Worm (Caenorhabditis elegans): ENCODE results near the gene sfrp-1.

Gene sfrp-1

ce11 chrIV:6419031-6419582 lies 16.9 kb upstream of the sfrp-1 start, which contains the start of the genes Y73B6BL.23 and htp-2:
TSS of gene Y73B6BL.23 (minus strand) at chrIV:6419081.
TSS of gene htp-2 (plus strand) at chrIV:6419522.
- TF ChIP-seq lin-13 (tag; optimal IDR thresholded peaks at IDR 0.05) (no peak), unc-120 (tag; optimal IDR thresholded peaks at IDR 0.05; ENCODE audit: poor library complexity, severe bottlenecking) (no peak), tbx-8 (GFP tag; optimal IDR thresholded peaks at IDR 0.05) (no peak), M03D4.4 (tag; optimal IDR thresholded peaks at IDR 0.05) (no peak), elt-1 (tag; optimal IDR thresholded peaks at IDR 0.05; ENCODE audit: borderline replicate concordance, insufficient read depth) (no peak), cnd-1 (tag; optimal IDR thresholded peaks at IDR 0.05) (no peak), mls-2 (tag; optimal IDR thresholded peaks at IDR 0.05) (no peak), ceh-39 (tag; optimal IDR thresholded peaks at IDR 0.05) (no peak), zip-8 (tag; optimal IDR thresholded peaks at IDR 0.05) (no peak)

- no peak for TF ChIP-seq pha-4 (tag; optimal IDR thresholded peaks at IDR 0.05)
- no peak for TF ChIP-seq ceh-43 (GFP tag; optimal IDR thresholded peaks at IDR 0.05)
- no peak for TF ChIP-seq tbx-8 (GFP tag; optimal IDR thresholded peaks at IDR 0.05)
- TF ChIP-seq bed-3 (GFP tag; optimal IDR thresholded peaks at IDR 0.05), result no peak
- no peak for TF ChIP-seq unc-62 (GFP tag; optimal IDR thresholded peaks at IDR 0.05)
- TF ChIP-seq hlh-1 (tag; optimal IDR thresholded peaks at IDR 0.05), result no peak
Measured at ce11 chrIV:6417612-6418011, 15.4 kb upstream of the sfrp-1 start.

- TF ChIP-seq nhr-76 (tag; optimal IDR thresholded peaks at IDR 0.05) (no peak), ztf-11 (tag; optimal IDR thresholded peaks at IDR 0.05) (no peak), M03D4.4 (tag; optimal IDR thresholded peaks at IDR 0.05) (no peak), blmp-1 (tag; optimal IDR thresholded peaks at IDR 0.05) (no peak), nhr-12 (tag; optimal IDR thresholded peaks at IDR 0.05) (no peak), zip-8 (tag; optimal IDR thresholded peaks at IDR 0.05) (no peak), elt-3 (tag; optimal IDR thresholded peaks at IDR 0.05) (no peak), cnd-1 (tag; optimal IDR thresholded peaks at IDR 0.05) (no peak)
Measured at ce11 chrIV:6416553-6416952, 14.3 kb upstream of the sfrp-1 start, which contains the start of gene Y73B6BL.22. TSS of gene Y73B6BL.22 (minus strand) at chrIV:6416653.

ce11 chrIV:6415149-6415548 lies 12.9 kb upstream of the sfrp-1 start, which contains the start of gene exos-2:
TSS of gene exos-2 (plus strand) at chrIV:6415478.
- TF ChIP-seq hlh-1 (tag; optimal IDR thresholded peaks at IDR 0.05) (peak; percentile 35), mep-1 (tag; optimal IDR thresholded peaks at IDR 0.05) (peak; percentile 16), elt-1 (tag; optimal IDR thresholded peaks at IDR 0.05; ENCODE audit: borderline replicate concordance, insufficient read depth) (no peak), nhr-237 (tag; optimal IDR thresholded peaks at IDR 0.05) (peak; percentile 0), ces-1 (GFP tag; optimal IDR thresholded peaks at IDR 0.05) (peak; percentile 80), unc-62 (GFP tag; optimal IDR thresholded peaks at IDR 0.05) (no peak), mab-5 (tag; optimal IDR thresholded peaks at IDR 0.05) (no peak), lsy-2 (tag; optimal IDR thresholded peaks at IDR 0.05) (peak; percentile 60)

- no peak for TF ChIP-seq hlh-1 (tag; optimal IDR thresholded peaks at IDR 0.05)
- no peak for TF ChIP-seq lin-32 (GFP tag; optimal IDR thresholded peaks at IDR 0.05)
- TF ChIP-seq unc-120 (tag; optimal IDR thresholded peaks at IDR 0.05; ENCODE audit: poor library complexity, severe bottlenecking), result no peak
- TF ChIP-seq bed-3 (GFP tag; optimal IDR thresholded peaks at IDR 0.05), result no peak
- no peak for TF ChIP-seq cnd-1 (tag; optimal IDR thresholded peaks at IDR 0.05)
- no peak for TF ChIP-seq pha-4 (tag; optimal IDR thresholded peaks at IDR 0.05)
- TF ChIP-seq ham-2 (GFP tag; optimal IDR thresholded peaks at IDR 0.05), result no peak
- TF ChIP-seq tbx-8 (GFP tag; optimal IDR thresholded peaks at IDR 0.05), result no peak
- TF ChIP-seq unc-62 (GFP tag; optimal IDR thresholded peaks at IDR 0.05), result no peak
- TF ChIP-seq flh-1 (GFP tag; optimal IDR thresholded peaks at IDR 0.05), result no peak
- TF ChIP-seq lin-13 (tag; optimal IDR thresholded peaks at IDR 0.05), result no peak
Measured at ce11 chrIV:6413482-6413881, 11.2 kb upstream of the sfrp-1 start, which contains the start of gene nlp-71. TSS of gene nlp-71 (minus strand) at chrIV:6413582.

- TF ChIP-seq snpc-4 (tag; optimal IDR thresholded peaks at IDR 0.05) (no peak), mep-1 (tag; optimal IDR thresholded peaks at IDR 0.05) (no peak), mab-5 (tag; optimal IDR thresholded peaks at IDR 0.05) (no peak), lsy-2 (tag; optimal IDR thresholded peaks at IDR 0.05) (no peak), zip-8 (tag; optimal IDR thresholded peaks at IDR 0.05) (no peak), ztf-11 (tag; optimal IDR thresholded peaks at IDR 0.05) (no peak), unc-39 (tag; optimal IDR thresholded peaks at IDR 0.05) (no peak), lin-32 (GFP tag; optimal IDR thresholded peaks at IDR 0.05) (no peak), ceh-43 (GFP tag; optimal IDR thresholded peaks at IDR 0.05) (no peak), pha-4 (tag; optimal IDR thresholded peaks at IDR 0.05) (no peak), hlh-1 (tag; optimal IDR thresholded peaks at IDR 0.05) (no peak), M03D4.4 (tag; optimal IDR thresholded peaks at IDR 0.05) (no peak), unc-120 (tag; optimal IDR thresholded peaks at IDR 0.05; ENCODE audit: poor library complexity, severe bottlenecking) (no peak), nhr-28 (tag; optimal IDR thresholded peaks at IDR 0.05) (no peak), lin-13 (tag; optimal IDR thresholded peaks at IDR 0.05) (no peak), ceh-39 (tag; optimal IDR thresholded peaks at IDR 0.05) (no peak)
Measured at ce11 chrIV:6404871-6405270, 2.6 kb upstream of the sfrp-1 start, which contains the start of gene srv-13. TSS of gene srv-13 (plus strand) at chrIV:6405171.

Data from whole organism, mixed stage, embryonic.